Fruit fly (Drosophila melanogaster): ENCODE measurements around the gene Bdbt.

DNA sequence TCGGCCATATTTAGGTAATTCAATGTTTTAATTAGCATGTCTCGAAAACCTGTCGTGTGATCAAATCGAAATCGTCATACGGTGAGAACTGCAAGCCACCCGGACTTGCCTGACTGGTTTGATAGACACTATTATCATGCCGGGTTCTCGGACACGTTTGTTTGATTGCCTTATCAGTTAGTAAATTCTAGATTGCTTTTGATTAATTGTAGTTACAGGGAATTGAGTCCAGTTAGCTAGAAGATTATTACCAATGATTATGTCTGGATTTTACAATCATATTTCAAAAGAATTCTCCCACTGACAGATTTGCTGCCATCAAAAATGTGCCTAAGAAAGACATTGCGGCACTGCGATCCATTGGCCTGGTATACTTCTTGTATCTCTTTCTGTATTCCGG is 8.9 kb downstream of the Bdbt start:
- no peak for TF ChIP-seq CTCF (optimal IDR thresholded peaks at IDR 0.05)
- no peak for TF ChIP-seq CG8478 (optimal IDR thresholded peaks at IDR 0.05)
